Fruit fly (Drosophila melanogaster) whole organism: ENCODE measurements around the gene sws.

ENCODE experiments used
- CG8478 ChIP-seq: fragments of >200 bp; optimal IDR thresholded peaks from 2 replicates; lab custom pipeline; 2018; ENCODE audit warnings: inconsistent platforms
- Dll ChIP-seq: fragments of >200 bp; optimal IDR thresholded peaks from 2 replicates; lab custom pipeline; 2017
- EcR ChIP-seq, 2 experiments: fragments of >200 bp; optimal IDR thresholded peaks; 2 replicates each; lab custom pipeline; 2017; ENCODE audit warnings: missing biosample characterization in 2 of 2, missing genetic modification characterization in 2 of 2, missing genetic modification reagents in 2 of 2
- pan ChIP-seq: fragments of >200 bp; optimal IDR thresholded peaks from 2 replicates; lab custom pipeline; 2017
- psq ChIP-seq: fragments of >200 bp; optimal IDR thresholded peaks from 2 replicates; lab custom pipeline; 2017
- usp ChIP-seq: fragments of >200 bp; optimal IDR thresholded peaks from 2 replicates; lab custom pipeline; 2017; ENCODE audit warnings: missing biosample characterization, missing genetic modification characterization, mixed read lengths

The sws gene

dm6 chrX:7968215-7968799, at the start of gene sws:
TSS of gene sws (minus strand) at chrX:7968236.
- no peak for TF ChIP-seq usp (GFP tag; lab: Kevin White, UChicago)
- no peak for TF ChIP-seq Dll (lab: Kevin White, UChicago)
- TF ChIP-seq pan (lab: Kevin White, UChicago): no peak
- TF ChIP-seq EcR (GFP tag; optimal IDR thresholded peaks at IDR 0.05; lab: Kevin White, UChicago): no peak
- no peak for TF ChIP-seq CG8478 (lab: Kevin White, UChicago)
- TF ChIP-seq psq (lab: Kevin White, UChicago): no peak

dm6 chrX:7995171-7995747, 27.2 kb upstream of the sws start, which contains the start of gene Tbh:
TSS of gene Tbh (plus strand) at chrX:7995697.
- no peak for TF ChIP-seq CG8478 (lab: Kevin White, UChicago)
- no peak for TF ChIP-seq psq (lab: Kevin White, UChicago)
- no peak for TF ChIP-seq EcR (GFP tag; optimal IDR thresholded peaks at IDR 0.05; lab: Kevin White, UChicago)
- no peak for TF ChIP-seq pan (lab: Kevin White, UChicago)
- no peak for TF ChIP-seq usp (GFP tag; lab: Kevin White, UChicago)
- TF ChIP-seq Dll (lab: Kevin White, UChicago): no peak

DNA sequence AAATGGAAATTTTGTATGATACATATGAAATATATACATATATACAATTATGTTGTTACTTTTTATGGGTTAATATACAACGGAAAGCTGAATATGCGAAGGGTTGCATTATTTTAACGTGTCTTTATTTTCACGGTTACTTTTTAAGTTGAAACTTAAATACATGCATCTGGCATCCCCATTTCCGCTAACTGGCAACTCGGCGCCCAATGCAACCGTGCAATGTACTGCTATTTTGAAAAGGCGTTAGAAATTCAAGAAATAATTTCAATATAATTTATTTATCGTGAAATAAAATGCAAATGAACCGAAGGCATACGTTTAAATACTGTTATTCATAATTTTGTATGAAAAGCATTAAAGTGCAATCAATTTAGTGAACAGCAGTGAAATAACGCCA, 18.5 kb upstream of the sws start:
- TF ChIP-seq CG8478 (lab: Kevin White, UChicago) (no peak), EcR (GFP tag; optimal IDR thresholded peaks at IDR 0.05; lab: Kevin White, UChicago) (no peak), usp (GFP tag; lab: Kevin White, UChicago) (no peak), psq (lab: Kevin White, UChicago) (no peak), pan (lab: Kevin White, UChicago) (no peak), Dll (lab: Kevin White, UChicago) (no peak)

- no peak for TF ChIP-seq Dll (lab: Kevin White, UChicago)
- TF ChIP-seq usp (GFP tag; lab: Kevin White, UChicago): no peak
- no peak for TF ChIP-seq CG8478 (lab: Kevin White, UChicago)
- no peak for TF ChIP-seq EcR (GFP tag; optimal IDR thresholded peaks at IDR 0.05; lab: Kevin White, UChicago)
- TF ChIP-seq psq (lab: Kevin White, UChicago): no peak
These were observed 12.8 kb upstream of the sws start for dm6 chrX:7980786-7981185.

DNA sequence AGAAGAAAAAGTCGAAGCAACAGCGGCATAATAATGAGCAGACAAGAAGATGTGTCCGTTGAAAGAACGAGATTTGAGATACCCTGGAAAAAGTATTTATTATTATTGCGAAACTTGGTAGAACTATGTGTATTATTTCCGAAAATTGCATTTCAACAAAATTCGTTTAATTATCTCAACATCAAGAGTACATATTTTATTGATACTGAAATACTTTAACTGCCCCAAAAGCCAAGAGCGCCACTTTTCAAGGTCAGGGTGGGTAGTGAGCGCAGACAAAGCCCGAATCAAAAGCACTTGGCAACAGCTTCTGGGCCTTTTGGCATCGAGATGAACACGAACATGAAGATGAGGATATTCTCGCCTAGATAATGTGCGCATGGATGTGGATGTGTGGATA, 11.2 kb upstream of the sws start:
- no peak for TF ChIP-seq CG8478 (lab: Kevin White, UChicago)
- no peak for TF ChIP-seq Dll (lab: Kevin White, UChicago)
- no peak for TF ChIP-seq pan (lab: Kevin White, UChicago)
- TF ChIP-seq usp (GFP tag; lab: Kevin White, UChicago): no peak
- no peak for TF ChIP-seq EcR (GFP tag; optimal IDR thresholded peaks at IDR 0.05; lab: Kevin White, UChicago)
- no peak for TF ChIP-seq psq (lab: Kevin White, UChicago)

DNA sequence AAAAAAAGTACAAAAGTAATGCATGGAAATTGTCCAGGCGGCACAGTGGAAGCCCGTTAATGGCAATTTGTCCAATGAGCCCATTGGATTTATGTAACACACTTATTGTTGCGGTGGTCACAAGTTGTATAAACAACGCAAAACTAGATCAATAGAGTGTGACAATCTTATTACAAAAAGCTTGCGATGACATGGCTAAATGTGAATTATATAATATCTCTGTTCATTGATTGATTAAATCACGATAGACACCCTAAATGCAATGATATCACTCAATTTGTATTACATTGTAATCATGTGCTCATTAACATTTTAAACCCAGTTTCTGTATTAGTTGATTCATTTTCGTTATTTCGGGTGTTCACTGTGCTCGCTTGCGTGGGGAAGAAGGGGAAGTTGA, 10.0 kb upstream of the sws start:
- TF ChIP-seq psq (lab: Kevin White, UChicago): no peak
- TF ChIP-seq EcR (GFP tag; optimal IDR thresholded peaks at IDR 0.05; lab: Kevin White, UChicago): no peak
- no peak for TF ChIP-seq pan (lab: Kevin White, UChicago)
- no peak for TF ChIP-seq usp (GFP tag; lab: Kevin White, UChicago)
- TF ChIP-seq Dll (lab: Kevin White, UChicago): no peak
- TF ChIP-seq CG8478 (lab: Kevin White, UChicago): no peak

dm6 chrX:7976976-7977834, 9.2 kb upstream of the sws start:
- TF ChIP-seq CG8478 (lab: Kevin White, UChicago): no peak
- TF ChIP-seq pan (lab: Kevin White, UChicago): peak; percentile 59
- no peak for TF ChIP-seq psq (lab: Kevin White, UChicago)

DNA sequence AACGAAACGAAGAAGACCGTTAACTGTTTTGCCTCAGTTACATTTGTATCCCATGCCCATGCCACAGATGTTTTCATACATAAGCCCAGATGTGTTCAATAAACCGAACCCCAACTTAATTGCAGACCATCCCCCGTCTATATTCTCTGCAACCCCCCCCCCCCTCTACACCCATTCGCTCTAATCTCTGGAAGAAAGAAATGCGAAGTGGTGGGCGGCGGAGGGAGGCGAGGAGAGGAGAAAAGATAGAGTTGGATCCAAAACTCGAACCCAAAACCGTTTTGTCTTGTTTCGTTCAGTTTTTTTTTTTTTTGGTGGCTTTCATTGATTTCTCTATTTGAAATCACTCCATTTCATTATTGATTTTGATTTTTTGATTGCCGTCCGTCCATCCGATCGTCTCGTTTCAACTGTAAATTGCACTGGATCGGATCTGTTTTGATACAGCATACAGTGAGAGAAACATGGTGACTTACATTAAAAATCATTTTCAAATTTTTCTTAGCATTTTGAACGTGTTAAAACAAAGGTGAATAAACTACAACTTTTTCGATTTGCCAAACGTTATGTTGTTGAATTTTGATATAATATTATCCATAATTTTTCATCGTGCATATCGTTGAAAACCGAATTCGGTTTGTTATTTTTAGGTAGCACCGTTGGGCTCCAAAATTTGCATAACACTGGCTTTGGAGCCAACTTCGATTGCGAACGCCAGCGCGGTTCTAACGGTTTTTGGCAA, 7.7 kb upstream of the sws start:
- TF ChIP-seq usp (GFP tag; lab: Kevin White, UChicago) (no peak), pan (lab: Kevin White, UChicago) (no peak), psq (lab: Kevin White, UChicago) (no peak), EcR (GFP tag; optimal IDR thresholded peaks at IDR 0.05; lab: Kevin White, UChicago) (no peak), Dll (lab: Kevin White, UChicago) (no peak), CG8478 (lab: Kevin White, UChicago) (no peak)

DNA sequence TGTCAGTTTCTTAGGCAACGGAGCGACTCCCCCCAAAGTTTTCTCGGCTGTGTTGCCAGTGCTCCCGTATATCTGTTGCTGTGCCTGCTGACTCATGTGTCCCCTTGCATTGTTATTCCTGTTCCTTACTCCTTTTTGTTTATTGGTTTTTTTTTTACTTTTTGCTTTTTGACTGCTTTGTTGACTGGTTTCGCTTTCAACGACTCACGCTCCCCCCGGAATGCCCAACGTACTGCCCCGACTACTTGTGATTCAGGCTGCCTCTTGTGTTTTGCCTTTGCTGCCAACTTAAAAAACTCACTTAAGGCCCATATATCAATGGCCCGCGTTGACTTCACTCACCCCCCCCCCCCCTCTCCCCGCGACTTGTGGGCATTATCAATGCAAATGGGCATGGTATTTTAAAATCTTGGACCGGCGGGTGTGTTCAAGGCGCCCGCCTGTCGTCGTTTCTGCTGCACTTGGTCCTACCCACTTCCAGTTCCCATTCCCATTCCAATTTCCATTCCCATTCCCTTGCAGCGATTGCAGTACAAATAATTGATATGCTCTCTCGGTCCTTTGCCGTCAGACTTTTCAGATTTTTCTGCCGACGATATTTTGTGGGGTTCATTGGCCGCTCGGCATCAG, 5.4 kb upstream of the sws start:
- TF ChIP-seq CG8478 (lab: Kevin White, UChicago) (no peak), EcR (GFP tag; optimal IDR thresholded peaks at IDR 0.05; lab: Kevin White, UChicago) (peak in 1 of 2 experiments; percentile 17), psq (lab: Kevin White, UChicago) (no peak), usp (GFP tag; lab: Kevin White, UChicago) (no peak), Dll (lab: Kevin White, UChicago) (no peak), pan (lab: Kevin White, UChicago) (no peak)

DNA sequence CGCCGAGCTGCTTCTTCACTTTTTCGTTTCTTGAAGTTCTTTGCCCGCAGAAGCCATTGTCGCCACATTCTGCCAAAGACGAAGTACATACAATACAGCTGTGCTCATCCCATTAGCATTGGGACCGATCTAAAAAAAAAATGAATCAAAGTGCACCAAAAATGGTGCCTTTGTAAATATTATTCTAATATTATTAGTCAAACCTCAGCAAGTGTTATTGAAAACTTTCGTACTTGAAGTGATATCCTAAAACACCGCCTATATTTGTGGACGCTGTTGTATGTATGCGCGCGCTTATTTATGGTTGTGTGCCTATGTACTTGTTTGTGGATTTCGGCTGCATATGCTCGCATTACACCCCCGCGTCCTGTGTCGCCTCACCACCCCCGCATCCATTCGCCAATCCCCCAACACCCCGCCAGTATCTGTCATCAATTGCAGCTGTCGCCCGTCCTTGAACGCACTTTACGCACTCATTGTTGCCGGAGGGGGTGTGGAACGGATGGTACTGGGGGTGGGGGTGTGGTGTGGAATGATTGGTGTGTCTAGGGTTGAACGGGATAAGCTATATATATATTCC, 4.4 kb upstream of the sws start:
- TF ChIP-seq Dll (lab: Kevin White, UChicago) (no peak), usp (GFP tag; lab: Kevin White, UChicago) (no peak), pan (lab: Kevin White, UChicago) (no peak), EcR (GFP tag; optimal IDR thresholded peaks at IDR 0.05; lab: Kevin White, UChicago) (no peak)
